Worm (Caenorhabditis elegans) whole organism, young adult: ENCODE data around the gene mrpl-28.

Source experiments
- B0035.1 ChIP-seq: sonication (generic microtip); optimal IDR thresholded peaks from 2 replicates; lab custom pipeline; 2016; ENCODE audit warnings: missing genetic modification characterization, mild to moderate bottlenecking, missing compliant biosample characterization, missing genotype, missing genetic modification reagents
- B0336.3 ChIP-seq: fragments of 200-800 bp; sonication (Bioruptor generic); IDR thresholded peaks from 2 replicates; pipeline ENCODE4 v1.3.6; 2022; ENCODE audit warnings: missing genetic modification characterization, missing compliant biosample characterization
- D2030.7 ChIP-seq: fragments of 200-800 bp; sonication (Bioruptor generic); IDR thresholded peaks from 2 replicates; pipeline ENCODE4 v1.3.6; 2022; ENCODE audit warnings: missing genetic modification reagents, missing genetic modification characterization, missing compliant biosample characterization
- F22D6.2 ChIP-seq: sonication (generic microtip); optimal IDR thresholded peaks from 2 replicates; lab custom pipeline; 2016; ENCODE audit warnings: mild to moderate bottlenecking, missing genetic modification characterization, missing compliant biosample characterization
- F33H1.4 ChIP-seq: fragments of 200-800 bp; sonication (Bioruptor generic); IDR thresholded peaks from 2 replicates; pipeline ENCODE4 v1.3.6; 2022; ENCODE audit warnings: missing genetic modification reagents, missing genetic modification characterization, missing compliant biosample characterization
- F52B5.7 ChIP-seq: sonication (generic microtip); optimal IDR thresholded peaks from 2 replicates; lab custom pipeline; 2016; ENCODE audit warnings: mild to moderate bottlenecking, missing genetic modification characterization, missing compliant biosample characterization
- F57A8.1 ChIP-seq: fragments of 200-800 bp; sonication (Bioruptor generic); optimal IDR thresholded peaks from 2 replicates; lab custom pipeline; 2018; ENCODE audit warnings: mild to moderate bottlenecking, missing genetic modification characterization, moderate library complexity, missing compliant biosample characterization
- K11D2.4 ChIP-seq: fragments of 200-800 bp; sonication (Bioruptor generic); IDR thresholded peaks from 2 replicates; pipeline ENCODE4 v1.3.6; 2022; ENCODE audit warnings: missing genetic modification reagents, missing genetic modification characterization, missing compliant biosample characterization
- T26A5.8 ChIP-seq: sonication (generic microtip); optimal IDR thresholded peaks from 2 replicates; lab custom pipeline; 2016; ENCODE audit warnings: missing genetic modification characterization, missing compliant biosample characterization
- Y95B8A.8 ChIP-seq: fragments of 200-800 bp; sonication (Bioruptor generic); IDR thresholded peaks from 2 replicates; pipeline ENCODE4 v1.3.6; 2022; ENCODE audit warnings: missing genetic modification reagents, missing genetic modification characterization, missing compliant biosample characterization
- ZK185.1 ChIP-seq: sonication (generic microtip); optimal IDR thresholded peaks from 2 replicates; lab custom pipeline; 2016; ENCODE audit warnings: mild to moderate bottlenecking, missing genetic modification characterization, missing compliant biosample characterization; ENCODE audit not compliant: poor library complexity, severe bottlenecking
- ama-1 ChIP-seq, 3 experiments: fragments of 150-350 bp in 1 of 3; sonication (generic microtip) in 2 of 3; optimal IDR thresholded peaks; 2 replicates each; lab custom pipeline; 2014 to 2018; ENCODE audit warnings: missing biosample characterization in 2 of 3, missing genetic modification characterization in 2 of 3, missing genetic modification reagents in 2 of 3
- atf-7 ChIP-seq: sonication (generic microtip); optimal IDR thresholded peaks from 2 replicates; lab custom pipeline; 2017; ENCODE audit warnings: mild to moderate bottlenecking, missing genetic modification characterization, missing compliant biosample characterization
- attf-5 ChIP-seq: fragments of 200-800 bp; sonication (Bioruptor generic); optimal IDR thresholded peaks from 2 replicates; lab custom pipeline; 2018; ENCODE audit warnings: mild to moderate bottlenecking, missing genetic modification characterization, missing compliant biosample characterization
- bed-2 ChIP-seq: fragments of 200-800 bp; sonication (Bioruptor generic); IDR thresholded peaks from 2 replicates; pipeline ENCODE4 v1.3.6; 2022; ENCODE audit warnings: missing genetic modification reagents, missing genetic modification characterization, missing compliant biosample characterization
- ccch-3 ChIP-seq: fragments of 200-800 bp; sonication (Bioruptor generic); optimal IDR thresholded peaks from 2 replicates; lab custom pipeline; 2018; ENCODE audit warnings: mild to moderate bottlenecking, missing genetic modification characterization, missing compliant biosample characterization
- cebp-2 ChIP-seq: fragments of 200-800 bp; sonication (Bioruptor generic); IDR thresholded peaks from 2 replicates; pipeline ENCODE4 v1.3.6; 2022; ENCODE audit warnings: missing genetic modification characterization, missing compliant biosample characterization
- ceh-27 ChIP-seq: fragments of 200-800 bp; sonication (Bioruptor generic); optimal IDR thresholded peaks from 2 replicates; lab custom pipeline; 2018; ENCODE audit warnings: mild to moderate bottlenecking, missing genetic modification characterization, moderate library complexity, missing compliant biosample characterization
- ceh-79 ChIP-seq: sonication (generic microtip); optimal IDR thresholded peaks from 2 replicates; lab custom pipeline; 2017; ENCODE audit warnings: mild to moderate bottlenecking, missing genetic modification characterization, missing compliant biosample characterization
- ceh-91 ChIP-seq: fragments of 200-800 bp; sonication (Bioruptor generic); IDR thresholded peaks from 2 replicates; pipeline ENCODE4 v1.3.6; 2022; ENCODE audit warnings: missing genetic modification reagents, missing genetic modification characterization, missing compliant biosample characterization
- chd-7 ChIP-seq: sonication (generic microtip); optimal IDR thresholded peaks from 2 replicates; lab custom pipeline; 2016; ENCODE audit warnings: mild to moderate bottlenecking, missing genetic modification characterization, moderate library complexity, missing compliant biosample characterization
- efl-1 ChIP-seq: fragments of 150-350 bp; optimal IDR thresholded peaks from 2 replicates; lab custom pipeline; 2014; ENCODE audit warnings: missing biosample characterization, missing genetic modification reagents, missing genetic modification characterization
- egrh-3 ChIP-seq: fragments of 200-800 bp; sonication (Bioruptor generic); IDR thresholded peaks from 2 replicates; pipeline ENCODE4 v1.3.6; 2022; ENCODE audit warnings: missing genetic modification reagents, missing genetic modification characterization, missing compliant biosample characterization
- him-1 ChIP-seq: sonication (generic microtip); optimal IDR thresholded peaks from 2 replicates; lab custom pipeline; 2016; ENCODE audit warnings: missing genotype, missing genetic modification reagents, missing genetic modification characterization, missing compliant biosample characterization
- hmg-1.2 ChIP-seq: fragments of 200-800 bp; sonication (Bioruptor generic); IDR thresholded peaks from 2 replicates; pipeline ENCODE4 v1.3.6; 2022; ENCODE audit warnings: missing genetic modification reagents, missing genetic modification characterization, missing compliant biosample characterization
- lin-26 ChIP-seq: fragments of 200-800 bp; sonication (Bioruptor generic); IDR thresholded peaks from 2 replicates; pipeline ENCODE4 v1.3.6; 2022; ENCODE audit warnings: missing genetic modification reagents, missing genetic modification characterization, missing compliant biosample characterization
- lin-40 ChIP-seq: sonication (generic microtip); optimal IDR thresholded peaks from 2 replicates; lab custom pipeline; 2016; ENCODE audit warnings: missing genetic modification characterization, mild to moderate bottlenecking, missing compliant biosample characterization, missing genotype, missing genetic modification reagents
- lir-1 ChIP-seq: fragments of 200-800 bp; sonication (Bioruptor generic); conservative IDR thresholded peaks from 2 replicates; pipeline ENCODE4 v1.3.6; 2022; ENCODE audit warnings: missing genetic modification reagents, missing genetic modification characterization, missing compliant biosample characterization
- lsl-1 ChIP-seq: fragments of 200-800 bp; sonication (Bioruptor generic); optimal IDR thresholded peaks from 2 replicates; lab custom pipeline; 2018; ENCODE audit warnings: mild to moderate bottlenecking, missing genetic modification characterization, moderate library complexity, missing compliant biosample characterization
- mcd-1 ChIP-seq: fragments of 200-800 bp; sonication (Bioruptor generic); IDR thresholded peaks from 2 replicates; pipeline ENCODE4 v1.3.6; 2022; ENCODE audit warnings: missing genetic modification reagents, missing genetic modification characterization, missing compliant biosample characterization
- mel-28 ChIP-seq: sonication (generic microtip); optimal IDR thresholded peaks from 2 replicates; lab custom pipeline; 2016; ENCODE audit warnings: borderline replicate concordance, mild to moderate bottlenecking, missing genetic modification characterization, missing compliant biosample characterization
- mes-4 ChIP-seq: sonication (generic microtip); optimal IDR thresholded peaks from 2 replicates; lab custom pipeline; 2016; ENCODE audit warnings: missing genotype, missing genetic modification characterization, missing compliant biosample characterization
- nfya-1 ChIP-seq: sonication (generic microtip); optimal IDR thresholded peaks from 2 replicates; lab custom pipeline; 2017; ENCODE audit warnings: antibody characterized with exemption, missing compliant biosample characterization, missing genetic modification characterization, borderline replicate concordance; ENCODE audit not compliant: insufficient read depth
- nfyb-1 ChIP-seq: fragments of 200-800 bp; sonication (Bioruptor generic); IDR thresholded peaks from 2 replicates; pipeline ENCODE4 v1.3.6; 2022; ENCODE audit warnings: missing genetic modification reagents, missing genetic modification characterization, missing compliant biosample characterization
- nhr-27 ChIP-seq: fragments of 200-800 bp; sonication (Bioruptor generic); optimal IDR thresholded peaks from 2 replicates; lab custom pipeline; 2018; ENCODE audit warnings: mild to moderate bottlenecking, missing genetic modification characterization, moderate library complexity, missing compliant biosample characterization
- nhr-80 ChIP-seq: sonication (generic microtip); optimal IDR thresholded peaks from 2 replicates; lab custom pipeline; 2016; ENCODE audit warnings: missing genetic modification characterization, missing compliant biosample characterization
- pbrm-1 ChIP-seq: fragments of 200-800 bp; sonication (Bioruptor generic); IDR thresholded peaks from 2 replicates; pipeline ENCODE4 v1.3.6; 2022; ENCODE audit warnings: missing genetic modification reagents, missing genetic modification characterization, missing compliant biosample characterization
- rcor-1 ChIP-seq: fragments of 200-800 bp; sonication (Bioruptor generic); IDR thresholded peaks from 2 replicates; pipeline ENCODE4 v1.3.6; 2022; ENCODE audit warnings: missing genetic modification reagents, missing genetic modification characterization, missing compliant biosample characterization
- rec-8 ChIP-seq, 2 experiments: sonication (generic microtip); optimal IDR thresholded peaks; 2 replicates each; lab custom pipeline; 2016; ENCODE audit warnings: mild to moderate bottlenecking in 2 of 2, missing genetic modification characterization in 2 of 2, missing genetic modification reagents in 2 of 2, missing genotype in 2 of 2, missing biosample characterization in 1 of 2, missing compliant biosample characterization in 1 of 2, moderate library complexity in 1 of 2
- repo-1 ChIP-seq: sonication (generic microtip); optimal IDR thresholded peaks from 2 replicates; lab custom pipeline; 2017; ENCODE audit warnings: mild to moderate bottlenecking, missing genetic modification characterization, missing compliant biosample characterization
- snpc-1.1 ChIP-seq: sonication (generic microtip); optimal IDR thresholded peaks from 2 replicates; lab custom pipeline; 2017; ENCODE audit warnings: missing genetic modification characterization, mild to moderate bottlenecking, missing compliant biosample characterization, antibody characterized with exemption, moderate library complexity, missing genotype, missing genetic modification reagents; ENCODE audit not compliant: insufficient read depth
- snpc-3.4 ChIP-seq: sonication (generic microtip); optimal IDR thresholded peaks from 2 replicates; lab custom pipeline; 2017; ENCODE audit warnings: missing genetic modification characterization, mild to moderate bottlenecking, missing compliant biosample characterization, antibody characterized with exemption, moderate library complexity, missing genotype, missing genetic modification reagents
- tbp1 ChIP-seq: fragments of 200-800 bp; sonication (Bioruptor generic); optimal IDR thresholded peaks from 2 replicates; lab custom pipeline; 2018; ENCODE audit warnings: mild to moderate bottlenecking, missing genetic modification characterization, missing compliant biosample characterization
- unc-62 ChIP-seq: fragments of 150-350 bp; optimal IDR thresholded peaks from 2 replicates; lab custom pipeline; 2014; ENCODE audit warnings: missing biosample characterization, missing genetic modification reagents, missing genetic modification characterization
- zfh-2 ChIP-seq: fragments of 200-800 bp; sonication (Bioruptor generic); conservative IDR thresholded peaks from 2 replicates; pipeline ENCODE4 v1.3.6; 2022; ENCODE audit warnings: missing genetic modification reagents, missing genetic modification characterization, missing compliant biosample characterization
- zim-3 ChIP-seq: sonication (generic microtip); optimal IDR thresholded peaks from 2 replicates; lab custom pipeline; 2017; ENCODE audit warnings: mild to moderate bottlenecking, missing genetic modification characterization, moderate library complexity, missing compliant biosample characterization

Gene mrpl-28

DNA sequence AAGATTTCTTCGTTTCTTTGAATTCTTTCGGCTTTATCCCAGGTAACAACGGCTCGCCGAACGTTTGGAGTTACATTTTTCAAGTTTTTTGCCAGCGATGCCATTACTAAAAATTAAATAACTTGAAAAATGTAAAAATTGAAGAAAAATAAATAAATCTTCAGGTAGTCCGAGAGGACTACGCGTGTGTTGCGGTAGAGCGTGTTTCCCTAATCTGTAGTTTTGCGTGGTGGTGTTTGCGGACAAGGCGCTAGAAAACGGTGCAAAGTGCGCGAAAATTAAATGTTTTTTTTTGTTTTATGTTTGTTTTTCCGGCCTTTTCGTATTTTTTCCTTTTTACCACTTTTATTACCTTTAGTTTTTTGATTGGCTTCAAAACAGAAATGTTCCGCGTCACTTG is at the start of gene mrpl-28 (continued):
- peak; percentile 89 for TF ChIP-seq pbrm-1 (GFP tag; lab: Robert Waterston, UW)
- TF ChIP-seq K11D2.4 = peak; percentile 79
- TF ChIP-seq lin-40 = peak; percentile 93
- peak; percentile 90 for TF ChIP-seq rcor-1
- no peak for TF ChIP-seq unc-62 (GFP tag; lab: Kevin White, UChicago)
- TF ChIP-seq zim-3 (tag; lab: Kevin White, UChicago) = peak; percentile 56
- TF ChIP-seq B0035.1 (tag; lab: Kevin White, UChicago) = no peak
- peak; percentile 6 for TF ChIP-seq nhr-80 (tag; lab: Kevin White, UChicago)
- TF ChIP-seq atf-7 (tag; lab: Kevin White, UChicago) = no peak
- TF ChIP-seq efl-1 = peak; percentile 76
- TF ChIP-seq bed-2 (GFP tag; lab: Robert Waterston, UW) = no peak
- TF ChIP-seq zfh-2 (GFP tag; lab: Robert Waterston, UW) = no peak
- TF ChIP-seq nfyb-1 (GFP tag; lab: Robert Waterston, UW) = peak; percentile 81
- peak; percentile 64 for TF ChIP-seq hmg-1.2 (GFP tag; lab: Robert Waterston, UW)
- peak; percentile 90 for TF ChIP-seq D2030.7
- peak; percentile 99 for TF ChIP-seq mcd-1 (GFP tag; lab: Robert Waterston, UW)
- peak; percentile 75 for TF ChIP-seq snpc-3.4 (tag; lab: Kevin White, UChicago)
- TF ChIP-seq F22D6.2 = peak; percentile 11
- peak; percentile 37 for TF ChIP-seq repo-1
- TF ChIP-seq F52B5.7 (tag; lab: Kevin White, UChicago) = no peak
- no peak for TF ChIP-seq ceh-79
- TF ChIP-seq egrh-3 (GFP tag; lab: Robert Waterston, UW) = no peak
- TF ChIP-seq ZK185.1 (tag; lab: Kevin White, UChicago) = peak; percentile 41
- TF ChIP-seq Y95B8A.8 (GFP tag; lab: Robert Waterston, UW) = 0 out of 2 replicates have a peak, but pooled peaks have one; percentile 61
- TF ChIP-seq lsl-1 = peak; percentile 58
- TF ChIP-seq B0336.3 (GFP tag; lab: Robert Waterston, UW) = peak; percentile 52; the same call in 1 of the 2 replicates
- TF ChIP-seq chd-7 (tag; lab: Kevin White, UChicago) = peak; percentile 46
- TF ChIP-seq T26A5.8 (tag; lab: Kevin White, UChicago) = no peak
- peak; percentile 55 for TF ChIP-seq F33H1.4 (GFP tag; lab: Robert Waterston, UW)
- no peak for TF ChIP-seq ama-1 (optimal IDR thresholded peaks at IDR 0.05; lab: Kevin White, UChicago)
- no peak for TF ChIP-seq ama-1 (GFP tag; optimal IDR thresholded peaks at IDR 0.05; lab: Kevin White, UChicago)
- TF ChIP-seq mel-28 (tag; lab: Kevin White, UChicago) = no peak
- no peak for TF ChIP-seq nfya-1 (tag; lab: Kevin White, UChicago)
- TF ChIP-seq nhr-27 = no peak
- peak; percentile 63 for TF ChIP-seq ceh-27 (GFP tag; lab: Kevin White, UChicago)
- TF ChIP-seq him-1 (tag; lab: Kevin White, UChicago) = peak; percentile 12
- TF ChIP-seq tbp1 (GFP tag; lab: Kevin White, UChicago) = peak; percentile 60

DNA sequence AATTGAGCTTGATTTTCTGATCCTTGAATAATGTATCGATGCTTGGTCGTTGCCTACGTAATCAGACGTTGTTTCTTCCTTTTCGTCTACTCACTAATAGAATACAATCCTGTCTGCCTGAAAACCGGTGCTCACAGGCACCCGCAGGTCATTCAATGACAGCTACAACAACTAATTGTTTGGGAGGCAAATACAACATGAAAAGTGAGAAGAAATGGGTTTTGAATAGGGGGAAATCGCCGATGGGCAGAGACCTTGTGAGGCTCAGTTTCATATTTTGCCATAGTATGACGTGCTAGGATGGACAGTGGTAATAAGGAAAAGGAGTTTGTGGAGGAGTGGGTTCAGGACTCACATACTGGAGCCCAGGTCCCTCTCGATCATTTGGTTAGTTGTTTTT is 40.9 kb upstream of the mrpl-28 start, which contains the start of gene chs-2:
Gene chs-2, plus strand, starts transcription at position 301 of the 400 bp plus-strand sequence.
- no peak for TF ChIP-seq hmg-1.2 (GFP tag; lab: Robert Waterston, UW)
- TF ChIP-seq lir-1 = no peak
- no peak for TF ChIP-seq lin-26 (GFP tag; lab: Robert Waterston, UW)
- no peak for TF ChIP-seq zfh-2 (GFP tag; lab: Robert Waterston, UW)
- TF ChIP-seq mes-4 (tag; lab: Kevin White, UChicago) = no peak
- TF ChIP-seq ccch-3 = no peak
- no peak for TF ChIP-seq attf-5 (GFP tag; lab: Kevin White, UChicago)
- TF ChIP-seq snpc-1.1 (tag; lab: Kevin White, UChicago) = no peak
- TF ChIP-seq F57A8.1 (GFP tag; lab: Kevin White, UChicago) = no peak
- no peak for TF ChIP-seq rec-8 (tag; optimal IDR thresholded peaks at IDR 0.05; lab: Kevin White, UChicago)
- no peak for TF ChIP-seq cebp-2 (GFP tag; lab: Robert Waterston, UW)
- no peak for TF ChIP-seq chd-7 (tag; lab: Kevin White, UChicago)
- TF ChIP-seq ceh-91 = no peak
- TF ChIP-seq ceh-79 = no peak
